Worm (Caenorhabditis elegans): ENCODE results near the gene sbsp-1.

The sbsp-1 gene

DNA sequence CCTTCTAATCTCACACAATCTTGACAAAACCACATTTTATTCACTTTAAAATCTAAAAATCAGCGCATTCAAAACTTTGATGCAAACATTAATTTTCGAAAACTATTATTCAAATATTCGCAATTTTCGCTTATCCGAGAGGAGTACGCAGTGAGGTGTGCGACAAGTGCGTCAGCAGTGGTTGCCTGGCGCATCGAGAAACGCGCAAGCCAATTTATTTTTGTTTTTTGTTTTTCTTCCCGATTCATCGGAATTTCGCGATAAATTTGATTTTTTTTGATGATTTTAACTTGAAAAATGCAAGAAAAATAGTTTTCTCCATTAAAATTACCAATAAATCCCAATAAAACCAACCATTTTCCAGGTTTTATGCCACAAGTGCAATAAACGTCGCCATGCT, 16.1 kb downstream of the sbsp-1 start, which contains the start of the genes fbxb-85 and hex-3 (continued):
- TF ChIP-seq snpc-4 (tag; optimal IDR thresholded peaks at IDR 0.05) (peak; percentile 84), elt-1 (tag; optimal IDR thresholded peaks at IDR 0.05) (no peak), sem-4 (tag; optimal IDR thresholded peaks at IDR 0.05) (peak; percentile 75), nhr-129 (tag; optimal IDR thresholded peaks at IDR 0.05) (peak; percentile 73), mab-5 (tag; optimal IDR thresholded peaks at IDR 0.05) (peak; percentile 94), crh-2 (tag; optimal IDR thresholded peaks at IDR 0.05) (peak; percentile 97), nhr-6 (tag; optimal IDR thresholded peaks at IDR 0.05) (peak; percentile 89), nhr-10 (tag; optimal IDR thresholded peaks at IDR 0.05) (peak; percentile 78), lin-13 (GFP tag; optimal IDR thresholded peaks at IDR 0.05) (peak; percentile 92), peb-1 (tag; optimal IDR thresholded peaks at IDR 0.05) (no peak), unc-39 (tag; optimal IDR thresholded peaks at IDR 0.05) (no peak), dmd-4 (tag; optimal IDR thresholded peaks at IDR 0.05) (peak; percentile 19), lin-39 (tag; optimal IDR thresholded peaks at IDR 0.05) (no peak), gmeb-1 (tag; optimal IDR thresholded peaks at IDR 0.05) (peak; percentile 97), nhr-77 (tag; optimal IDR thresholded peaks at IDR 0.05) (peak; percentile 69), nhr-237 (tag; optimal IDR thresholded peaks at IDR 0.05) (peak; percentile 22), Y55F3AM.14 (GFP tag; optimal IDR thresholded peaks at IDR 0.05) (peak; percentile 54), sma-3 (GFP tag; optimal IDR thresholded peaks at IDR 0.05) (peak; percentile 99), F13H6.1 (tag; optimal IDR thresholded peaks at IDR 0.05) (peak; percentile 92), ceh-82 (tag; optimal IDR thresholded peaks at IDR 0.05) (peak; percentile 62), mbf-1 (tag; optimal IDR thresholded peaks at IDR 0.05) (no peak)

DNA sequence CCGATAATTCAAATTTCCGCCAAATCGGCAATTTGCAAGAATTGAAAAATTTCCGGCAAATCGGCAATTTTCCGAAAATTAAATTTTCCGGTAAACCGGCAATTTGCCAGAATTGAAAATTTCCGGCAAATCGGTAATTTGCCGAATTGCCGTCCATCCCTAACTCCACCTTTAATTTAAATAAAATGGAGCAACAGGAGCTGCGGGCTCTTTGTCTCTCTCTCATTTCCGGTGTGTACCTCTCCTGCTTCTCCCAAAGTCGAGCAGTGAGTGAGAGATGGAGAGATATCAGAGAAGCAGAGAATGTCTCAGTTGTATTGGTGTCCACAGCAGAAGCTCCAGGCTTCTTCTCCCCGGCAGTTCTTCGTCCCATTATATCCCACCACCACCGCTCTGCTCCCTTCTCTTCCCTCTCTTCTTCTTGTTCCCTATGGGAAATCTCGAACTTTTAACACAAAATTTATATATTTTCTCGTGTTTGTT, 22.7 kb downstream of the sbsp-1 start, which contains the start of gene Y39A1C.1:
Gene Y39A1C.1 (plus strand): TSS at position 51 of the 483 bp plus-strand sequence.
- TF ChIP-seq unc-55 (GFP tag; optimal IDR thresholded peaks at IDR 0.05) = peak; percentile 36
- TF ChIP-seq nhr-77 (tag; optimal IDR thresholded peaks at IDR 0.05) = no peak
- no peak for TF ChIP-seq dmd-4 (tag; optimal IDR thresholded peaks at IDR 0.05)
- TF ChIP-seq ztf-1 (GFP tag; conservative IDR thresholded peaks at IDR 0.05) = no peak
- TF ChIP-seq F13H6.1 (tag; optimal IDR thresholded peaks at IDR 0.05) = peak; percentile 7
- peak; percentile 61 for TF ChIP-seq C34F6.9 (tag; optimal IDR thresholded peaks at IDR 0.05)
- no peak for TF ChIP-seq lin-13 (GFP tag; optimal IDR thresholded peaks at IDR 0.05)
- no peak for TF ChIP-seq elt-3 (tag; optimal IDR thresholded peaks at IDR 0.05)
- TF ChIP-seq fos-1 (tag; optimal IDR thresholded peaks at IDR 0.05) = no peak
- TF ChIP-seq nhr-21 (tag; optimal IDR thresholded peaks at IDR 0.05) = no peak
- TF ChIP-seq nhr-237 (tag; optimal IDR thresholded peaks at IDR 0.05) = no peak
- no peak for TF ChIP-seq nhr-10 (tag; optimal IDR thresholded peaks at IDR 0.05)
- no peak for TF ChIP-seq mdl-1 (tag; optimal IDR thresholded peaks at IDR 0.05)
- TF ChIP-seq lin-11 (tag; optimal IDR thresholded peaks at IDR 0.05) = peak; percentile 1
- TF ChIP-seq sma-9 (GFP tag; optimal IDR thresholded peaks at IDR 0.05) = no peak
- no peak for TF ChIP-seq sma-9 (tag; optimal IDR thresholded peaks at IDR 0.05)
- TF ChIP-seq crh-2 (tag; optimal IDR thresholded peaks at IDR 0.05) = no peak
- TF ChIP-seq nhr-25 (tag; optimal IDR thresholded peaks at IDR 0.05) = no peak
- no peak for TF ChIP-seq ceh-16 (tag; optimal IDR thresholded peaks at IDR 0.05)
- TF ChIP-seq nhr-12 (tag; optimal IDR thresholded peaks at IDR 0.05) = no peak
- TF ChIP-seq alr-1 (tag; optimal IDR thresholded peaks at IDR 0.05) = no peak
- TF ChIP-seq ztf-4 (tag; optimal IDR thresholded peaks at IDR 0.05) = no peak
- TF ChIP-seq snpc-4 (tag; optimal IDR thresholded peaks at IDR 0.05) = no peak
- no peak for TF ChIP-seq gmeb-1 (tag; optimal IDR thresholded peaks at IDR 0.05)
- TF ChIP-seq unc-62 (GFP tag; optimal IDR thresholded peaks at IDR 0.05) = no peak
- no peak for TF ChIP-seq unc-39 (tag; optimal IDR thresholded peaks at IDR 0.05)
- TF ChIP-seq nhr-129 (tag; optimal IDR thresholded peaks at IDR 0.05) = peak; percentile 25
- TF ChIP-seq mab-5 (tag; optimal IDR thresholded peaks at IDR 0.05) = no peak
- no peak for TF ChIP-seq aly-2 (tag; optimal IDR thresholded peaks at IDR 0.05)
- TF ChIP-seq skn-1 (tag; optimal IDR thresholded peaks at IDR 0.05) = no peak

DNA sequence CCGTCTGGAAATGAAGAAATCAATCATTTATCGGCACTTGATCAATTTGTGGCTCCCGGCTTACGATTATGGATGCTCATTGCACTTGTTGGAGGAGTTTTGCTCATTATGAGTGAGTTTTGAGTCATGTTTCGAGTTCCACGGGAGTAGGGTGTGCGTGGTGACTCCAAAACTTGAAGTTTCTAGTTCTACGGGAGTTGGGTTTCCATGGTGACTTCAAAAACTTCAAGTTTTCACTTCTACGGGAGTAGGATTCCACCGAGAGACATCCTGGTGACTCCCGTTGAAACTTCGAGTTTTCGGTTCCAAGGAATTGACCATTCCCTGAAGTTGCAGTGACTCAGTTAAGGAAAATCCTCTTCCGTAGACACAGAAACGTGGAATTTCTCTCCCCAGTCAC, 24.1 kb downstream of the sbsp-1 start:
- TF ChIP-seq unc-55 (GFP tag; optimal IDR thresholded peaks at IDR 0.05) = peak; percentile 30
- TF ChIP-seq sma-3 (GFP tag; optimal IDR thresholded peaks at IDR 0.05) = peak; percentile 23
- no peak for TF ChIP-seq zag-1 (tag; optimal IDR thresholded peaks at IDR 0.05)
- TF ChIP-seq F13H6.1 (tag; optimal IDR thresholded peaks at IDR 0.05) = peak; percentile 20

Data from whole organism, L2 larva.